Worm (Caenorhabditis elegans) whole organism, L1 larva: ENCODE data around the gene C01G5.3.

Source experiments
- alr-1 ChIP-seq: fragments of 200-800 bp; sonication (Bioruptor generic); optimal IDR thresholded peaks from 2 replicates; lab custom pipeline; 2018; ENCODE audit warnings: borderline replicate concordance, mild to moderate bottlenecking, missing genetic modification characterization, missing compliant biosample characterization
- ceh-82 ChIP-seq, 3 experiments: fragments of 150-350 bp in 1 of 3; sonication (generic microtip) in 2 of 3; optimal IDR thresholded peaks; 2 replicates each; lab custom pipeline; 2014 to 2017; ENCODE audit warnings: missing biosample characterization in 3 of 3, missing genetic modification characterization in 3 of 3

DNA sequence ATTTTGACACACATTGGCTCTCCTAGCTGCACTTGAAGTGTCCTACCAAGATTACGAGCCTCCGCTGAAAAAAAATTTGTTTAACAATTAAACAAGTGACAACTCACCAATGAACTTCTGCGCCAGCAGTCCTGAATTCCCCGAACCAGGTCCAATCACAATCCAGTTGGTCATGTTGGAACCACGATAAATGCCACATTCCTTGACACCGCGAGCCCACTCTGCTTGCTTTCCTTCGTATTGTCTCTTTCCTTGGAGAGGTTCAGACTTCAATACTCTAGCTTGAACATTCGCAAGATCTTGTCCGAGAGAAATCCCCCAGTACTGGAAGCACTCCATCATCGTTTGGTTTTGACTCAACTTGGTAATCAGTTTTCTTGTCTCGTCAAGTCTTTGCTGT is 7.8 kb upstream of the C01G5.3 start:
- TF ChIP-seq alr-1 (tag; lab: Kevin White, UChicago) (no peak), ceh-82 (tag; optimal IDR thresholded peaks at IDR 0.05; lab: Kevin White, UChicago) (no peak)
